Worm (Caenorhabditis elegans): ENCODE data around the gene nex-4.

DNA sequence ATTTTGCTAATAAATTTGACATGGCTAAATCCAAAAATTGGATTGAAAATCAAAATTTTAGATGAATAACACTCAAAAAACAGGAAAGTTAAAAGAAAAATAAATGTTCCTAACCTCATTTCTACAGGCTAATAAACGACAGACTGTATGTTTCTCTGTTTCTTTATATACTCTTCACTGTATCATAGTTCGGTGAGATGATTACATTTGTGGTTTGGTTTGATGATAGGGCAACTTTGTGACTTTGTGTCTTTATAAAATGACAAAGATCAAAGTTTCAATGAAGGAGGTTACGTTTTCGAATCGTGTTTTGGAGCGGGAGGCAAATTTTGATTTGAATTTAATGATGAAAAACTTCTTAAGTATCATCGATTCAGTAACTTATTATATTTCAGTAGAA is 38.2 kb downstream of the nex-4 start, which contains the start of gene ugt-12:
- TF ChIP-seq ceh-36 (tag; optimal IDR thresholded peaks at IDR 0.05): no peak
- TF ChIP-seq flt-1 (GFP tag; IDR thresholded peaks at IDR 0.05): no peak
- no peak for TF ChIP-seq ets-7 (tag; optimal IDR thresholded peaks at IDR 0.05)
- TF ChIP-seq ama-1 (optimal IDR thresholded peaks at IDR 0.05): no peak
- no peak for TF ChIP-seq tra-4 (tag; optimal IDR thresholded peaks at IDR 0.05)
- TF ChIP-seq aly-1 (tag; optimal IDR thresholded peaks at IDR 0.05): no peak
